Fruit fly (Drosophila melanogaster): ENCODE measurements around the gene PH4alphaNE3.

dm6 chr3R:30648451-30648850 lies 44.5 kb downstream of the PH4alphaNE3 start, which contains the start of gene PH4alphaPV:
- TF ChIP-seq CG8478 (optimal IDR thresholded peaks at IDR 0.05) (no peak), usp (GFP tag; optimal IDR thresholded peaks at IDR 0.05) (no peak), EcR (GFP tag; optimal IDR thresholded peaks at IDR 0.05) (no peak)
